Worm (Caenorhabditis elegans): Measurements from ENCODE around the gene nhr-55.

- TF ChIP-seq T22C8.4 (GFP tag; IDR thresholded peaks at IDR 0.05) (no peak), cog-1 (tag; optimal IDR thresholded peaks at IDR 0.05) (no peak), flt-1 (GFP tag; IDR thresholded peaks at IDR 0.05) (no peak), ztf-23 (GFP tag; IDR thresholded peaks at IDR 0.05) (no peak)
Measured at ce11 chrV:438094-438493, 39.9 kb upstream of the nhr-55 start, which contains the start of gene B0554.1.

Data from whole organism, midembryonic.